Fruit fly (Drosophila melanogaster) whole organism: ENCODE results near the gene eIF4E1.

Experiments
- CG8478 ChIP-seq: fragments of >200 bp; optimal IDR thresholded peaks from 2 replicates; lab custom pipeline; 2018; ENCODE audit warnings: inconsistent platforms
- usp ChIP-seq: fragments of >200 bp; optimal IDR thresholded peaks from 2 replicates; lab custom pipeline; 2017; ENCODE audit warnings: missing biosample characterization, missing genetic modification characterization, mixed read lengths

DNA sequence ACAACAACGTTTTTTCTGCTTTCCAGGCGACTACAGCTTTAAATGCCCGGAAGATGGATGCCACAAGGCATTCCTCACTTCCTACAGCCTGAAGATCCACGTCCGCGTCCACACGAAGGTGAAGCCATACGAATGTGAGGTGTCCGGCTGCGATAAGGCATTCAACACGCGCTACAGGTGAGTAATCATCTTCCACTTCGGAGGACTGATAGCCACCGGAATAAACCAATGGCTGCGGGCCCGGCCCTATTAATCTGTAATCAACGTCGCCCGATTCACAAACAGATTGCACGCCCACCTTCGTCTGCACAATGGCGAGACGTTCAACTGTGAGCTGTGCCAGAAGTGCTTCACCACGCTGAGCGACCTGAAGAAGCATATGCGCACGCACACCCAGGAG is 33.6 kb upstream of the eIF4E1 start:
- TF ChIP-seq usp (GFP tag; lab: Kevin White, UChicago) = no peak
- no peak for TF ChIP-seq CG8478
